Fruit fly (Drosophila melanogaster) whole organism, larva: ENCODE data around the gene Serinc.

Experiments
- noc ChIP-seq: fragments of 200-800 bp; sonication (Bioruptor generic); optimal IDR thresholded peaks from 3 replicates; lab custom pipeline; 2019; ENCODE audit warnings: missing biosample characterization, mild to moderate bottlenecking, missing genetic modification characterization, moderate library complexity

The Serinc gene

DNA sequence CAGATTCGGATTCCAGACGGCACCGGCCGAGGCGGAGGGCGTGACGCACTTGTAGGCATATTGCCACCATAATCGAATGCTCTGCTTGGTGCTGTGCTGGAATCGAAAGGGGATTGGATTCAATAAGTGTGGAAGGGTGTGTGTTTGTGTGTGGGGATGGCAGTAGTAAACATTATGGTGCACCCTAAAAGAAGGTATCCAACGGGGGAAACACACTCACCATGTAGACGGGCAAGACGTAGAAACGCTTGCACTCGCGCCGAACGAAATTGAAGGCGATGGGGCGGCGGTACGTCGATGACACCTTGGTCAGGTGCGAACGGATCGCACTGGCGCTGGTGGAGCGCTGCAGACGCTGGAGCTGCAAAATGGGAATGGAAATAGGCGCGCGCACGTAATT is 21.3 kb upstream of the Serinc start:
- TF ChIP-seq noc (tag; lab: Kevin White, UChicago), result no peak

DNA sequence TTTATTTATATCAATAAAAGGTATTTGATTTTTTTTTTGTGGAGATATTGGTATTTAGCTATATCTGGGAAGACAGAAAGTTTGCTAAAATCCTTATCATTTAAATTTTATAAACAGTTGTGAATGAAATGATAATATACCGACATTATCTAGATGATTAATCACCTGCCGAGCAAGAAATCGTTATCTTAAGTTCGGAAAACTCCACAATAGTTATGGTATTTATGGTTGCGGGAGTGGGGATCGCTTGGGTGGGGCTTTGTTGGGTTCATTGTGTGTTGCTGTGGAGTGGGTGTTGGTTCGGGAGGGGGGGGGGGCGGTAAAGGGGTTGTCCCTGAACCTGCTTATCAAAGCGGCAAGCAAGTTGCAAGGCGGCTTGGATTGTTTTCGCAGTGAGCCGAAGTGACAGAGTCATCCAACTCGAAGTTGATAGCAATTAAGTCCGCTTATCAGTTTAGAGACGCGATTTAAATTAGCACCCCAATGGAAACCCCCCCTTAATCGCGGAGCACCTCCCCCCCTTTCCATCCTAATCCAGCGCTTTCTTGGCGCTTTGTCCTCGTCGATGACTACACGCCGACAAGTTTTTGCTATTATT is 20.2 kb upstream of the Serinc start:
- peak; percentile 8 for TF ChIP-seq noc (tag; lab: Kevin White, UChicago)

DNA sequence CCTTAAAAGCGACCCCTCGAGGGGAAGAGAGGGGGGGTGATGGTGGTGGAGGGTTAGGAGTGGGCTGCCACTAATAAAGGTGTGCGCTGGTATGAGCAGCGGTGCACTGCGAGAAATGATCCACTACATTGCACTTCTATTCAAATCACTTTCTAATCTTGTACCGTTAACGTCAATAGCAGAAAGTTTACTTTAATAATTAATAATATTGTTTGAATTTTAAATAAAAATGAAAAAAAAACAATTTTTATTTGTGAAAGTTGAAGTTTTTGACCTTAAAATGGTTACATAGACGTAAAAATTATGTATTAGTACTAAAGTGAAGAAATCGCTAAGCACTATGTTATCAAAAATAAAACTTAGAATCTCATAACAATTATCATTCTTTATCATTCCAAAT is 19.6 kb upstream of the Serinc start:
- TF ChIP-seq noc (tag; lab: Kevin White, UChicago), result no peak

DNA sequence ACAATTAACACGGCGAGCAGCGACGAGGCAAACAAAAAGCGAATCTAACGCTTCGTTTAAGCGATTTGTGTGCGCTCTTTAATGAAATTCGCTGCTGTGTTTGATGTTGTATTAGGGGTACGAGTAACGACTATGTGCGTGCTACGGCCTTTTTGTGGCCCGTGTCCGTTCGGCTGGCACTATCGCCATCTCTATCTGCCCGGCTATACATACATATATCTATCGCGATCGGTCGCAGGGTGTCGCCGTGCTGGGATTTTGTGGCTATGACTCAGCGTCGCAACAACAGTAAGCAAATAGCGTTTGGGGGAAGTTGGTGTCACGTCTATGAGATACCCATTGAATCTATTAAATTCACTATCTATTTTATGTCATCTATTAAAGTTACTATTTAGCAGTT is 18.8 kb upstream of the Serinc start:
- TF ChIP-seq noc (tag; lab: Kevin White, UChicago), result no peak

DNA sequence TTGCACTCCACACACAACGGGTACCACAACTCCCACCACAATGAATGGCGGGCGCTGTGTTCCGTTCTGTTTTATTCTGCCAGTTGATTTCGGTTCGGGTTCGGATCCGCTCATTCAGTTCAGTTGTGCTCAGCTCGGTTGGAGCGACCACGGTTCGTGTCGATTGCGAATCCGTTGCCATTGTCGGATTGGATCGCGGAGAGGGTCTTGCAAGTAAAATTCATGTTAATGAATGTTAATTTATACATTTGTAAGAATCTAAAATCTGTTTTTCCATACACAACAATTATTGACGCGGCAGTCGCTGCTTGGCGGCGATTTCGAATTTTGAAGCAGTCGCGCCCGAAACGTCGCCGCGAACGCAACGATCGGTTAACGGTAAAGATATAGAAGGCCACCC is 18.0 kb upstream of the Serinc start, which contains the start of gene Gagr:
TSS of gene Gagr (plus strand) at position 81 of the 400 bp plus-strand sequence.
- no peak for TF ChIP-seq noc (tag; lab: Kevin White, UChicago)

DNA sequence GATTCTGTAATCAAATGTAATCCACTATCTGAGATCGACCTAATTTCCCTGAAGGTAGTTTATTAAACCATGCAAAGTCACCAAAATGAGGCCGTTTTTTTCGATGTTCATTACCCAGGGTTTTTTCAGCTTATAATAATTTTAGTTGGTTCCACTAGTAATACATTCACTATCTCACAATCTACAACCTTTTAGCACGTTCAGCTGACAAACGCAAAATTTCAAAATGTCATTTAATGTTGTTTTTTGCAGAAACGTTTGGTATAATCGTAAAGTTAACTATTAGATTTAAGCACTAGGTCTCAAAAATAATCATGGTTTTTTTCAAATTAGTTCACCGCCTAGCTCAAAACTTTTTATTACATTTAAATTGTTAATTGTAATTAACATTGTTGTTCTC is 12.3 kb upstream of the Serinc start, which contains the start of gene CG44836:
TSS of gene CG44836 (minus strand) at position 101 of the 400 bp plus-strand sequence.
- TF ChIP-seq noc (tag; lab: Kevin White, UChicago), result no peak

DNA sequence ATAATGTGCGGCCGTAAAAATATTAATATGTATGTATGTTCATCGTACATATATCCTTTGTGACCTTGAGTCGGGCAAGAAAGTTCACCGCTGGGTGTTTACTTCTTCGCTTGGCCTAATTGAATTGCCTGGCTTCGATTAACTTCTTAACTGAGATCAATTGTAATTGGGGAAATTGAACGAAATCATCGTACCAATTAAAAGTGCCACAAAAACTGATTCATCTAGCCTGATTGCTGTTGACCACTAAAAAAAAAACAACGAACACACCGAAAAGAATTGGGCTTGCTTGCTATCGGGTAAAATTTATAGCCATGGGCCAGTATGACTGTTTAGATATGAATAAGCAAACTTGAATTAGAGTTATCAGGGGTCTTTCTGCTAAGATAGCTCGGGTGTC is 10.3 kb upstream of the Serinc start:
- TF ChIP-seq noc (tag; lab: Kevin White, UChicago), result no peak

DNA sequence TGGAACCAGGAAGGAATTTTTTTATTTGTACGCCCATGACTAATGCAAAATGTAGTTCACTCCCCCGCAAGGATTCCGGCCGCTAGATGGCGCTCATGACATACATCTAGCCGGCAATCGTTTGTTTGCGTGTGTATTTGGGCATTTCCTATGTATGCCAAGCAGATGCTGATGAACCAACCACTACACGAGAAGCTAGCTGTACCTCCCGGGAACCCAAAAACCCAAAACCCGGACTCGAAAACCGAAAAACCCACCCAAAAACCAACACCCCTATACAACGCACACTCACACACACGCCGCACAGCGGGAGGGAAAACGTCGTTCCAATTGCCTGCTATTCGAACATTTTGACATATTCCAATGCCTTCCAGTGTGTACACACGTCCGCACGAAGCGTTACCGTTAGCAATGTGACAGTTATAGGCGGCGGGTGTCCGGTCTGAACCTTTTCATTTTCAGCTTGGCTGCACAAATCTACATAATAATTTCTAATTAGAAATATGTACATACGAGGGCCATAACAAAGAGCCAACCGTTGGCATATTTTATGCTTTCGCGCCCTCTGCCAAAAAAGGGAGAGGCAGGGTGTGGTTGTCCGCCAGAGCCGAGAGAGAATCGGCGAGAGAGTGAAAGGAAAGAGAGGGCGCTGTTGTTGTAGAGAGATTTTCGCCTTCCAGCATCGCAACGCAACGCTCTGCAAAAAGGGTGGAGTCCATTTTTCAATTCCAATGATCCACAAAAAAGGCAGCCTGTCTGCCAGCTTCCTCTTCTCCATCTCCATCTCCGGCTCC is 4.5 kb upstream of the Serinc start:
- no peak for TF ChIP-seq noc (tag; lab: Kevin White, UChicago)

DNA sequence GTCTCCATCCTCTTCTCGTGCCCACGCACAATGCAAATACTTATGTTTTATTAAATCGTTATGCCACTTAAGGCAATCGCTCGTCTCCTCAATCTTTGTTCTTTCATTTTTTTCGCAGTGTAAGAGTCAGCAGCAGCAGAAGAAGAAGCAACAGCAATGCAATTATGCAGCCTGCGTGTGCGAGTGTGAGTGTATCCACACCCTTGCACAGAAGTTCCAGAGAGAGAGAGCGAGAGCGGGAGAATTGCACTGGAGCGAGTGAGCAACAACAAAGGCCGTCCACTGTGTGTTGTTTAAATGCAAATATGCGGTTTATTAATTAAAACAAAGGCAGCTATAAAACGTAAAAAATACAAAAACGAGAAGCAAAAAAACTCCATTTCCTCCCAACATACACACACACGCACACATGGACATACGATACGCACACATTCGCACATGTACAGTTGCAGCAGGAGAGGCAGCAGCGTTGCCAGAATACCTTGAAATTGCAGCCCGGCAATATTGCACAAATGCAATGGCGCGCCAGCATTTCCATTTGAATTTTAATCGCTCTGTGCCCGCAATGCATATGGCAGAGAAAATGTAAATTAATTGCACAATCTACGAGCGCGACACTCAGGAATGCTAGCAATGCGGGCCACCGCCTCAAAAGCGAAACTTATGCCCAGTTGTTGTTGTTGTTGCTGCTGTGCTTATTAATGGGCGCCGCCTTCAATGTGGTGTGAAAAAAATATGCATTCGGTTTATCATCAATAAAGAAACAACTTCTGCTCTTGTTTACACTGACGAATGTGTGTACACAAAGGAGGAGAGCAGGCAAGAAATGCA is 3.7 kb upstream of the Serinc start:
- TF ChIP-seq noc (tag; lab: Kevin White, UChicago), result no peak

DNA sequence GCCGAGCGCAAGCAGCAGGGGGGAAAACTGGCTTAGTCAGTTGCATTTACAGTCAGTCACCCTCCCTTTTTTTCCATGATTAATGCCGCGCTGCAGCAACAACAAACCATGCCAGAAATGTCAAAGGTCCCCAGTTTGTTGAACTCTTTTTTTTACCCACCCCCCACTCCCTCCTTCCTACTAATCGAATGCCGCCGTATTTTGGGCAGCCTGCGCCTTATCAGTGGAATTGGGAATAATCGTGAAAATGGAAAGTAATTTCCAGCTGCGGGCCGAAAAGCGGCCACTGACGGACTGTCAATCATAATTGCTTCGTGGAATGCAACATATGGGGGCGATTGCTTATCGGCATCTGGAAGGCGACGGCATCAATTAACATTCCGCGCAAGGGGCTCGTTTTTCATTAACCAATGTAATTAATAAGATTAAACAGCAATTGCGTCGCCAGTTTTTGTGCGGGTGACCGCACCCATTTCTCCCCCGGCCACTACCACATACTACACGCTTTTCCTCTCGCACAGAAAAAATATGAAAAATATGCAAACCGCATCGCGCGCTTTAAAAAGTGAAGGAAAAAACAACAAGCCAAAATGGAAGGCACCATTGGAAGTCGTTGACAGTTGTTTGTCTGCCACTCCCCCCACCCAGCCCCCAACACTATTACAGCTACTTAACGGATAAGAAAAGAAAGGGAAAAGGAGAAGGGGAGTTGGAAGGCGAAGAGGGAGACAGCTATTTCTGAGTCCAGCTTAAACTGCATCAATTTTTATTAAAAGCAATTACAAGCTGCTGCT is 2.9 kb upstream of the Serinc start:
- TF ChIP-seq noc (tag; lab: Kevin White, UChicago), result no peak

DNA sequence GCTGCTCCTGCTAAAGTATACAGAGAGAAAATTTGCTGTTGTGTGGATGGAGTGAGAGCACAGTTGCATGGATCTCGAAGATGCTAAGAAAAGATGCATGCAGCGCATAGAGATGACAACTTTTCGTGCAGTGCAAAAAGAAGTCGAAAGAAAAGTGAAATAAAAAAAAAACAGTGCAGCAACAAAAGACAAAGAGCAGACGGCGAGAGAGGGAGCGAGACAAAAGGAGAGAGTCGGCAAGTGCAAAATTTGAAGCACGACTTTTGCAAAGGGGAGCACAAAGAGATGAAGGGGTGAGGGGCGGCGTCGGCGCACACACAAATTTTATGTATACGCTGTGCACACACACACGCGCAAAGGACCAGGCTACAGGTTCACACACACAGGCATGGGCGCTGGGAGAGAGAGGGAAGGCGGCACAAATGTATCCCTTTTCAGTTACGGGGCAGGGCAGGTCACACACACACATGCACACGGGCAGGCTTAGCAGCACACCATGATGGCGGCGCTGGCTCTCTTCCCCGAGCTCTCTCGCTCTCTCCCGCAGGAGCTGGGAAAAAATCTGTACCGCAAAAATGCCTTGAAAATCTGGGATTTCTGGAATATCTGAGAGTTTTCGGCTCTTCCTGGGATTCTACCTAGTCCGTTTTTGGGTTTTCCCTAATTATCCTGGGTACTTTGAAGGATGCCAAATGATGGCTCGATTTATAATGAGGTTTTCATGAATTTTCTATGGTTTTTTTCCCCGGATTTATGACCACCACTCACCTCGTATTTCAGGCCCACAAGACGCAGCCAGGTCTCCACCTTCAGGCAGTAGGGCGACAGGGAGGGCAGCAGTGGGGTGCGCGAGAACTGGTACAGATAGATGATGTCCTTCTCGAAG is 2.0 kb upstream of the Serinc start:
- TF ChIP-seq noc (tag; lab: Kevin White, UChicago), result no peak

DNA sequence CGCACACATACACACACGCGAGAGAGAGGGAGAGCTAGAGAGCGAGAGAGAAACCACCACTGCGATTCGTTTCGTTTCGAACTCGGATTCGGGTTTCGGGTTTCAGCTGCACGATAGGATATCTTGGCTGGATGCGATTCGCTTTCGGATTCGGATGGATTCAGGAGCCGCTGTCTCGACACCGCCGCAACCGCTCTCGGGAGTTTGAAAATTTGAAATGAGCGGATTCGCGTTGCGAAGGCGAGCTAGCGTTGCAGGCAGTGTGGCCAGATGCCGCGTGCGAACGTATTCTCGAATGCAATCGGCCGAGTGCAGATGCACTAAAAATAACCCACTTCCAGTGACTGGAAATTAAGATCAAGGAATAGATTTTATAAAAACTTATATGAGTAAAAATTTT is 956 bp upstream of the Serinc start, which contains the start of gene fax:
TSS of gene fax (minus strand) at position 263 of the 400 bp plus-strand sequence.
- TF ChIP-seq noc (tag; lab: Kevin White, UChicago), result no peak

DNA sequence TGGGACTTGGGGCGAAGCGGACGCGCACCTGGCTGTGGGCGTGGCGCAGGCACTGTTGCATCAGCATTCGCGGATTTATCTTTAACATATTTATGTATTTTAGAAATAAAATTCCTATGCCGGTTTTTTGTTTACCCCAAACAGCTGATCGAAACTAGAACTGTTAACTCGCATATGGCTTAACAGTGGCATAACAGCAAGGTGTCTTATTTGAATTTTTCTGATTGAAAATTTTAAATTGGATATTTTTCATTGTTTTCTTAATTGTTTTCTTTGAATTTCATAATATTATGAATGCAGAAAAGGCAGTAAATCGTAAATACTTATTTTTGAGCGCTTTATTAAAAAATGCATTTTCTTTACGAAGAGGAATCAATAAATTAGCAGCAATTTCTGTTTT is 4.5 kb downstream of the Serinc start, which contains the start of gene GluRS-m:
TSS of gene GluRS-m (minus strand) at position 154 of the 400 bp plus-strand sequence.
- no peak for TF ChIP-seq noc (tag; lab: Kevin White, UChicago)
